Worm (Caenorhabditis elegans) whole organism, L2 larva: ENCODE data around the gene C32H11.4.

Source experiments
- skn-1 ChIP-seq: sonication (generic microtip); optimal IDR thresholded peaks from 2 replicates; lab custom pipeline; 2017; ENCODE audit warnings: missing biosample characterization, missing genetic modification characterization
- unc-62 ChIP-seq: fragments of 150-350 bp; optimal IDR thresholded peaks from 2 replicates; lab custom pipeline; 2014; ENCODE audit warnings: missing biosample characterization, missing genetic modification reagents, missing genetic modification characterization

DNA sequence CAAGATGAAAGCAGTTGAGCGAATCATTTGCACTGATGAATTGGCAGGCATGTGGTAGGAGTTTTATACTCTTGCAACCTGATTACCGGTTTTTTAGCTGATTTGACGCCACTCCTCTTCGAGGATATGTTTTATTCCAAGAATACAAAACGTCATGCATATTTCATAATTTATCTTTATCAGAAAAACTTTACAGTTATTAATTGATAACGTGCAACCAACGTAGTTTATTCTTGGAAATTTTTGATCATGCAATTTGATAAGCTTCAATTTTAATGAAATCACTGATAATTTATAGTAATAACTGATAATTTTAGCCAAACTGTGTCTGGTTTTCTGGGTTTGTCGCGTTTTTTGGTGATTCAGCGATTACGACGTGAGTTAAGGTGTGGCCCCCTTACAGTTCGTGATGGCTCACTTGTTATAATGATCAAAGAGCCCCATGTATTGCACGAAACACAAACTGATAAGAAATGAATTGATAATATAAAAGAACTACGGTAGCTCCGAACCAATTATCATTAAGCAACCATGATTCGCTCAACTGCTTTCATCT is 15.2 kb downstream of the C32H11.4 start, which contains the start of the genes cld-1 and dod-21:
- no peak for TF ChIP-seq unc-62 (GFP tag; lab: Kevin White, UChicago)
- no peak for TF ChIP-seq skn-1 (tag; lab: Kevin White, UChicago)
